Worm (Caenorhabditis elegans) whole organism, young adult: ENCODE data around the gene gpa-5.

Experiments used
- F22D6.2 ChIP-seq: sonication (generic microtip); optimal IDR thresholded peaks from 2 replicates; lab custom pipeline; 2016; ENCODE audit warnings: mild to moderate bottlenecking, missing genetic modification characterization, missing compliant biosample characterization
- F33H1.4 ChIP-seq: fragments of 200-800 bp; sonication (Bioruptor generic); IDR thresholded peaks from 2 replicates; pipeline ENCODE4 v1.3.6; 2022; ENCODE audit warnings: missing genetic modification reagents, missing genetic modification characterization, missing compliant biosample characterization
- F52B5.7 ChIP-seq: sonication (generic microtip); optimal IDR thresholded peaks from 2 replicates; lab custom pipeline; 2016; ENCODE audit warnings: mild to moderate bottlenecking, missing genetic modification characterization, missing compliant biosample characterization
- F55B11.4 ChIP-seq: sonication (generic microtip); optimal IDR thresholded peaks from 2 replicates; lab custom pipeline; 2016; ENCODE audit warnings: missing compliant biosample characterization, missing genetic modification characterization, borderline replicate concordance; ENCODE audit not compliant: insufficient read depth
- F57C9.4 ChIP-seq: sonication (generic microtip); optimal IDR thresholded peaks from 2 replicates; lab custom pipeline; 2017; ENCODE audit warnings: mild to moderate bottlenecking, missing genetic modification characterization, missing compliant biosample characterization
- T07F8.4 ChIP-seq: sonication (generic microtip); optimal IDR thresholded peaks from 2 replicates; lab custom pipeline; 2016; ENCODE audit warnings: mild to moderate bottlenecking, missing genetic modification characterization, moderate library complexity, missing compliant biosample characterization
- Y53F4B.3 ChIP-seq: fragments of 200-800 bp; sonication (Bioruptor generic); IDR thresholded peaks from 2 replicates; pipeline ENCODE4 v1.3.6; 2022; ENCODE audit warnings: missing genetic modification reagents, missing genetic modification characterization, missing compliant biosample characterization
- Y53G8AR.9 ChIP-seq: fragments of 200-800 bp; sonication (Bioruptor generic); conservative IDR thresholded peaks from 2 replicates; pipeline ENCODE4 v1.3.6; 2022; ENCODE audit warnings: missing genetic modification reagents, missing genetic modification characterization, missing compliant biosample characterization
- attf-5 ChIP-seq: fragments of 200-800 bp; sonication (Bioruptor generic); optimal IDR thresholded peaks from 2 replicates; lab custom pipeline; 2018; ENCODE audit warnings: mild to moderate bottlenecking, missing genetic modification characterization, missing compliant biosample characterization
- cebp-2 ChIP-seq: fragments of 200-800 bp; sonication (Bioruptor generic); IDR thresholded peaks from 2 replicates; pipeline ENCODE4 v1.3.6; 2022; ENCODE audit warnings: missing genetic modification characterization, missing compliant biosample characterization
- ceh-100 ChIP-seq: fragments of 200-800 bp; sonication (Bioruptor generic); IDR thresholded peaks from 2 replicates; pipeline ENCODE4 v1.3.6; 2022; ENCODE audit warnings: missing genetic modification reagents, missing genetic modification characterization, missing compliant biosample characterization
- ceh-58 ChIP-seq: fragments of 200-800 bp; sonication (Bioruptor generic); IDR thresholded peaks from 2 replicates; pipeline ENCODE4 v1.3.6; 2022; ENCODE audit warnings: missing genetic modification characterization, missing compliant biosample characterization
- die-1 ChIP-seq: sonication (generic microtip); optimal IDR thresholded peaks from 2 replicates; lab custom pipeline; 2016; ENCODE audit warnings: missing genotype, mild to moderate bottlenecking, missing genetic modification characterization, missing compliant biosample characterization
- dox-1 ChIP-seq: fragments of 200-800 bp; sonication (Bioruptor generic); IDR thresholded peaks from 2 replicates; pipeline ENCODE4 v1.3.6; 2022; ENCODE audit warnings: missing genetic modification reagents, missing genetic modification characterization, missing compliant biosample characterization
- dpff-1 ChIP-seq: sonication (generic microtip); optimal IDR thresholded peaks from 2 replicates; lab custom pipeline; 2017; ENCODE audit warnings: mild to moderate bottlenecking, missing genetic modification characterization, missing compliant biosample characterization
- dpl-1 ChIP-seq: fragments of 150-350 bp; optimal IDR thresholded peaks from 2 replicates; lab custom pipeline; 2014; ENCODE audit warnings: missing biosample characterization, missing genetic modification reagents, missing genetic modification characterization
- ekl-4 ChIP-seq: fragments of 200-800 bp; sonication (Bioruptor generic); IDR thresholded peaks from 2 replicates; pipeline ENCODE4 v1.3.6; 2022; ENCODE audit warnings: missing genetic modification reagents, missing genetic modification characterization, missing compliant biosample characterization
- gei-17 ChIP-seq: fragments of 200-800 bp; sonication (Bioruptor generic); optimal IDR thresholded peaks from 2 replicates; lab custom pipeline; 2018; ENCODE audit warnings: mild to moderate bottlenecking, missing genetic modification characterization, missing compliant biosample characterization
- him-1 ChIP-seq: sonication (generic microtip); optimal IDR thresholded peaks from 2 replicates; lab custom pipeline; 2016; ENCODE audit warnings: missing genotype, missing genetic modification reagents, missing genetic modification characterization, missing compliant biosample characterization
- hmg-1.2 ChIP-seq: fragments of 200-800 bp; sonication (Bioruptor generic); IDR thresholded peaks from 2 replicates; pipeline ENCODE4 v1.3.6; 2022; ENCODE audit warnings: missing genetic modification reagents, missing genetic modification characterization, missing compliant biosample characterization
- lir-1 ChIP-seq: fragments of 200-800 bp; sonication (Bioruptor generic); conservative IDR thresholded peaks from 2 replicates; pipeline ENCODE4 v1.3.6; 2022; ENCODE audit warnings: missing genetic modification reagents, missing genetic modification characterization, missing compliant biosample characterization
- nfya-1 ChIP-seq: sonication (generic microtip); optimal IDR thresholded peaks from 2 replicates; lab custom pipeline; 2017; ENCODE audit warnings: antibody characterized with exemption, missing compliant biosample characterization, missing genetic modification characterization, borderline replicate concordance; ENCODE audit not compliant: insufficient read depth
- nhr-120 ChIP-seq: fragments of 200-800 bp; sonication (Bioruptor generic); IDR thresholded peaks from 2 replicates; pipeline ENCODE4 v1.3.6; 2022; ENCODE audit warnings: missing genetic modification characterization, missing compliant biosample characterization
- nhr-90 ChIP-seq: sonication (generic microtip); optimal IDR thresholded peaks from 2 replicates; lab custom pipeline; 2016; ENCODE audit warnings: missing genotype, mild to moderate bottlenecking, missing genetic modification characterization, missing compliant biosample characterization
- rec-8 ChIP-seq, 2 experiments: sonication (generic microtip); optimal IDR thresholded peaks; 2 replicates each; lab custom pipeline; 2016; ENCODE audit warnings: mild to moderate bottlenecking in 2 of 2, missing genetic modification characterization in 2 of 2, missing genetic modification reagents in 2 of 2, missing genotype in 2 of 2, missing biosample characterization in 1 of 2, missing compliant biosample characterization in 1 of 2, moderate library complexity in 1 of 2
- sea-2 ChIP-seq: fragments of 200-800 bp; sonication (Bioruptor generic); IDR thresholded peaks from 2 replicates; pipeline ENCODE4 v1.3.6; 2022; ENCODE audit warnings: missing genetic modification characterization, missing compliant biosample characterization
- tbp1 ChIP-seq: fragments of 200-800 bp; sonication (Bioruptor generic); optimal IDR thresholded peaks from 2 replicates; lab custom pipeline; 2018; ENCODE audit warnings: mild to moderate bottlenecking, missing genetic modification characterization, missing compliant biosample characterization
- xnd-1 ChIP-seq: sonication (generic microtip); optimal IDR thresholded peaks from 2 replicates; lab custom pipeline; 2016; ENCODE audit warnings: missing genotype, missing genetic modification reagents, missing genetic modification characterization, missing compliant biosample characterization
- ztf-28 ChIP-seq: fragments of 200-800 bp; sonication (Bioruptor generic); IDR thresholded peaks from 2 replicates; pipeline ENCODE4 v1.3.6; 2022; ENCODE audit warnings: missing genetic modification reagents, missing genetic modification characterization, missing compliant biosample characterization
- ztf-3 ChIP-seq: fragments of 200-800 bp; sonication (Bioruptor generic); optimal IDR thresholded peaks from 2 replicates; lab custom pipeline; 2018; ENCODE audit warnings: mild to moderate bottlenecking, missing genetic modification characterization, missing compliant biosample characterization
- ztf-6 ChIP-seq: fragments of 200-800 bp; sonication (Bioruptor generic); IDR thresholded peaks from 2 replicates; pipeline ENCODE4 v1.3.6; 2022; ENCODE audit warnings: missing genetic modification reagents, missing genetic modification characterization, missing compliant biosample characterization

gpa-5 gene

DNA sequence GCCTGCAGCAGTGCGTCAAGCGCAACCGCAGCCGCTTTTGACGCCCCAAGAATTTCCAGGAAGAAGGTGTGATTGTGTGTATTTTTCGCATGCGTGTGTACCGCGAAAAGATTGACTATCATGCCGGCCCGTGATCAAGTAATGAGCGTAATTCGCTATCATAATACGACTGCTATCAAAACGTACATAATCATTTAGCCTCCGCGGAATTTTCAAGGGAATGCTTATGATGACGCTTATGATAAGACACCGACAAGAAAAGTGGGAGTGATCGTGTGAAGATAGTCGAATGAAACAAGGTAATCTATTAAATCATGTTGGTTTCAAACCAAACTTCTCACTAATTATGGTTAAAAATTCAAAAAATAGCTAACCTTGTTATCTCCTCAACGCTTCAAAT, 37.0 kb upstream of the gpa-5 start (continued):
- no peak for TF ChIP-seq F55B11.4 (tag; lab: Kevin White, UChicago)
- TF ChIP-seq ceh-100 (GFP tag; lab: Robert Waterston, UW) = no peak
- no peak for TF ChIP-seq tbp1 (GFP tag; lab: Kevin White, UChicago)
- TF ChIP-seq lir-1 (GFP tag; lab: Robert Waterston, UW) = no peak
- no peak for TF ChIP-seq ekl-4 (GFP tag; lab: Robert Waterston, UW)

DNA sequence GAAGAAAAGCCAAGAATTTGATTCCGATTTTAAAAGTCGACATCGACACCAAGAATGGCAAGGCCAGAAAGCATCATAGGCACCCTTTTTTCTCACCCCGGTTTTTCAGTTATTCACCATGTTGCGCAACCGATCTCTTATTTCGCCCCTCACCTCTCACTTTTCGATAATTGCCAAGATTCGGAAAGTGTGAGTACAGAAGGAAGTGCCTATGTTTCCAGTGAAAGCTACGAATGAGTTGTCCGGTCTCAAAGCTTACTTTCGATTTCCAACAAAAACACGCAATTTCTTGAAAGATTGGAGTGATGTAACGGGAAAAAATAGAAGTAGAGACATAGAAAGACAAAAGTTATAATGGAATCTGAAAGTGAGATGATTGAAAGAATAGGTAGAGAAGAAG, 32.9 kb upstream of the gpa-5 start:
- TF ChIP-seq ztf-28 (GFP tag; lab: Robert Waterston, UW) = no peak
- no peak for TF ChIP-seq F22D6.2 (tag; lab: Kevin White, UChicago)
- TF ChIP-seq, all 124 proteins: peak for 0

DNA sequence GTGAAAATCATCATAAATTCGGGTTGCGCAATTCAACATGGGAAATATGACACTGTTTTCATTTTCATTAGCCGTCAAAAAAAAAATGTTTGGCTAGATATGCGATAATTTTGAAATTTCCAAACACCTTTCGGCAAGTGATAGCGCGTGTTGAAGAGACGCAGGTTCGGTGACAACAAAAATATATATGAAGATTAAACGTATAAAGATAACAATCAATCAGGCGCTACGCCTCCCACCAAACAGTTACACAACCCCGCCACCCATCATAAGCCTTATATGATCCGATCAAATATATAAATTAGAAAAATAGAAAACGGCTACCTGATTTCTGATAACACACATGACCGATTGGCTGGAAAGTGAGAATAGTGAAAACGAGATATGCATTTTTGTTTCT, 31.2 kb upstream of the gpa-5 start:
- TF ChIP-seq F55B11.4 (tag; lab: Kevin White, UChicago) = no peak
- no peak for TF ChIP-seq ztf-6 (GFP tag; lab: Robert Waterston, UW)
- TF ChIP-seq attf-5 (GFP tag; lab: Kevin White, UChicago) = no peak
- no peak for TF ChIP-seq nhr-90 (tag; lab: Kevin White, UChicago)
- TF ChIP-seq dpff-1 (tag; lab: Kevin White, UChicago) = no peak
- no peak for TF ChIP-seq F52B5.7
- TF ChIP-seq gei-17 (GFP tag; lab: Kevin White, UChicago) = no peak
- TF ChIP-seq hmg-1.2 = no peak
- TF ChIP-seq T07F8.4 = no peak
- TF ChIP-seq F57C9.4 (tag; lab: Kevin White, UChicago) = no peak
- no peak for TF ChIP-seq Y53G8AR.9
- TF ChIP-seq dox-1 = no peak
- no peak for TF ChIP-seq die-1 (tag; lab: Kevin White, UChicago)
- no peak for TF ChIP-seq ztf-3
- TF ChIP-seq xnd-1 (tag; lab: Kevin White, UChicago) = no peak
- no peak for TF ChIP-seq ztf-28 (GFP tag; lab: Robert Waterston, UW)
- no peak for TF ChIP-seq cebp-2 (GFP tag; lab: Robert Waterston, UW)
- no peak for TF ChIP-seq Y53F4B.3 (GFP tag; lab: Robert Waterston, UW)
- no peak for TF ChIP-seq rec-8 (tag; optimal IDR thresholded peaks at IDR 0.05; lab: Kevin White, UChicago)
- TF ChIP-seq dpl-1 (GFP tag; lab: Kevin White, UChicago) = no peak

DNA sequence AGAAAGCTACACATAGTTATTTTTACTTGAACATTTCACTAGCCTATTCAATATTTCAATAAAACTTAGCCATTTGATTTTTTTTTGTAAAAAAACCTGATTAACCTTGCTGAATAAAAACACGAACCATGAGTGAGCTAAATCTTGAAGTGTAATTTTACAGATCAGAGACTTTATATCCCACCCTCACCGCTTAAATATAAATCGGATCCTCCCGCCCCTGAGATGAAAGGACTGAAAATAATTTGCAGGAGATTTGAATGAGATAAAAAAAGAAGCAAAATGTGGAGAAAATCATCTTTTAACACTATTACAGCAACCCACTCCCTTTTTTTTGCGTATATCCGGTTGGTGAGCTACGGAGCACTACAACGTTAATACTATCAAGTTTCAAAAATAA, 29.1 kb upstream of the gpa-5 start, which contains the start of gene npax-2:
Gene npax-2, minus strand, starts transcription at position 101 of the 400 bp plus-strand sequence.
- TF ChIP-seq dpl-1 (GFP tag; lab: Kevin White, UChicago) (no peak), nfya-1 (tag; lab: Kevin White, UChicago) (no peak), ceh-58 (GFP tag; lab: Robert Waterston, UW) (no peak), sea-2 (no peak), nhr-120 (GFP tag; lab: Robert Waterston, UW) (no peak), xnd-1 (tag; lab: Kevin White, UChicago) (no peak), F33H1.4 (GFP tag; lab: Robert Waterston, UW) (no peak), F52B5.7 (no peak)

DNA sequence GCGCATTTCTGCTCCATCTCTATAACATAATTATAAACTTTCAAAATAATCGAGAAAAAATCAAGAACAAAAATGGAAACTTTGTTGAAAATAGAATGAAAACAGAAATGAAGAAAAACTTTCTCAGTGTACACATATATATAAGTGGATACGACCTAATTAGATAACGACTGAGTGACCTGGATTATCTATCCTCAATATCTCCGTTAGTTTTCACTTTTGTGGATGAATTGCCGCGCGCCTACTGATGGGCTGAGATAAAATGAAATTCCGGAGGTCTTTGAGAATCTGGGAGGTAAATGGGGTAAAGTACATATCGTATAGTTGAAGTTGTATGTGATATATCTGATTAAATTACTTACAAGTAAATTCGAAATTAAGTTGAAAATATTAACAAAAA, 24.8 kb upstream of the gpa-5 start, which contains the start of gene dpy-3:
Gene dpy-3, minus strand, starts transcription at position 19 of the 400 bp plus-strand sequence.
- no peak for TF ChIP-seq him-1 (tag; lab: Kevin White, UChicago)
- TF ChIP-seq, all 124 proteins: peak for 0
